Worm (Caenorhabditis elegans): ENCODE measurements around the gene F46E10.3.

ce11 chrV:6559105-6559504, 41.0 kb downstream of the F46E10.3 start, which contains the start of gene spp-26:
- no peak for TF ChIP-seq nhr-77 (tag; optimal IDR thresholded peaks at IDR 0.05)
- TF ChIP-seq pqm-1 (tag; optimal IDR thresholded peaks at IDR 0.05): no peak

All from whole organism, L3 larva.